Worm (Caenorhabditis elegans): Measurements from ENCODE around the gene K08F4.12.

ce11 chrIV:10176252-10176730 is 38.4 kb downstream of the K08F4.12 start, which contains the start of gene rack-1:
- no peak for TF ChIP-seq mab-5 (tag; optimal IDR thresholded peaks at IDR 0.05)
- TF ChIP-seq elt-3 (tag; optimal IDR thresholded peaks at IDR 0.05) = no peak
- TF ChIP-seq nhr-76 (tag; optimal IDR thresholded peaks at IDR 0.05) = no peak
- no peak for TF ChIP-seq lin-13 (tag; optimal IDR thresholded peaks at IDR 0.05)
- peak; percentile 4 for TF ChIP-seq unc-62 (GFP tag; optimal IDR thresholded peaks at IDR 0.05)
- no peak for TF ChIP-seq unc-39 (tag; optimal IDR thresholded peaks at IDR 0.05)
- TF ChIP-seq nhr-28 (tag; optimal IDR thresholded peaks at IDR 0.05) = no peak
- no peak for TF ChIP-seq nhr-12 (tag; optimal IDR thresholded peaks at IDR 0.05)
